Worm (Caenorhabditis elegans) whole organism, young adult: ENCODE results near the gene cdgs-1.

Experiments used
- D2030.7 ChIP-seq: fragments of 200-800 bp; sonication (Bioruptor generic); IDR thresholded peaks from 2 replicates; pipeline ENCODE4 v1.3.6; 2022; ENCODE audit warnings: missing genetic modification reagents, missing genetic modification characterization, missing compliant biosample characterization
- F22D6.2 ChIP-seq: sonication (generic microtip); optimal IDR thresholded peaks from 2 replicates; lab custom pipeline; 2016; ENCODE audit warnings: mild to moderate bottlenecking, missing genetic modification characterization, missing compliant biosample characterization
- F33H1.4 ChIP-seq: fragments of 200-800 bp; sonication (Bioruptor generic); IDR thresholded peaks from 2 replicates; pipeline ENCODE4 v1.3.6; 2022; ENCODE audit warnings: missing genetic modification reagents, missing genetic modification characterization, missing compliant biosample characterization
- F49E8.2 ChIP-seq: sonication (generic microtip); optimal IDR thresholded peaks from 3 replicates; lab custom pipeline; 2017; ENCODE audit warnings: missing genetic modification characterization, mild to moderate bottlenecking, missing compliant biosample characterization, antibody characterized with exemption, moderate library complexity; ENCODE audit not compliant: insufficient read depth
- K12H6.12 ChIP-seq: fragments of 200-800 bp; sonication (Bioruptor generic); optimal IDR thresholded peaks from 2 replicates; lab custom pipeline; 2018; ENCODE audit warnings: mild to moderate bottlenecking, missing genetic modification characterization, missing compliant biosample characterization
- Y53F4B.3 ChIP-seq: fragments of 200-800 bp; sonication (Bioruptor generic); IDR thresholded peaks from 2 replicates; pipeline ENCODE4 v1.3.6; 2022; ENCODE audit warnings: missing genetic modification reagents, missing genetic modification characterization, missing compliant biosample characterization
- Y67H2A.10 ChIP-seq: fragments of 200-800 bp; sonication (Bioruptor generic); conservative IDR thresholded peaks from 2 replicates; pipeline ENCODE4 v1.3.6; 2022; ENCODE audit warnings: missing genetic modification reagents, missing genetic modification characterization, missing compliant biosample characterization
- ZK185.1 ChIP-seq: sonication (generic microtip); optimal IDR thresholded peaks from 2 replicates; lab custom pipeline; 2016; ENCODE audit warnings: mild to moderate bottlenecking, missing genetic modification characterization, missing compliant biosample characterization; ENCODE audit not compliant: poor library complexity, severe bottlenecking
- ama-1 ChIP-seq, 3 experiments: fragments of 150-350 bp in 1 of 3; sonication (generic microtip) in 2 of 3; optimal IDR thresholded peaks; 2 replicates each; lab custom pipeline; 2014 to 2018; ENCODE audit warnings: missing biosample characterization in 2 of 3, missing genetic modification characterization in 2 of 3, missing genetic modification reagents in 2 of 3
- aptf-2 ChIP-seq: fragments of 200-800 bp; sonication (Bioruptor generic); conservative IDR thresholded peaks from 2 replicates; pipeline ENCODE4 v1.3.6; 2022; ENCODE audit warnings: missing genetic modification reagents, missing genetic modification characterization, missing compliant biosample characterization
- athp-1 ChIP-seq: sonication (generic microtip); optimal IDR thresholded peaks from 2 replicates; lab custom pipeline; 2017; ENCODE audit warnings: mild to moderate bottlenecking, missing genetic modification characterization, missing compliant biosample characterization
- attf-3 ChIP-seq: fragments of 200-800 bp; sonication (Bioruptor generic); conservative IDR thresholded peaks from 2 replicates; pipeline ENCODE4 v1.3.6; 2022; ENCODE audit warnings: missing genetic modification reagents, missing genetic modification characterization, missing compliant biosample characterization
- ceh-27 ChIP-seq: fragments of 200-800 bp; sonication (Bioruptor generic); optimal IDR thresholded peaks from 2 replicates; lab custom pipeline; 2018; ENCODE audit warnings: mild to moderate bottlenecking, missing genetic modification characterization, moderate library complexity, missing compliant biosample characterization
- ceh-58 ChIP-seq: fragments of 200-800 bp; sonication (Bioruptor generic); IDR thresholded peaks from 2 replicates; pipeline ENCODE4 v1.3.6; 2022; ENCODE audit warnings: missing genetic modification characterization, missing compliant biosample characterization
- egrh-3 ChIP-seq: fragments of 200-800 bp; sonication (Bioruptor generic); IDR thresholded peaks from 2 replicates; pipeline ENCODE4 v1.3.6; 2022; ENCODE audit warnings: missing genetic modification reagents, missing genetic modification characterization, missing compliant biosample characterization
- ets-4 ChIP-seq: fragments of 200-800 bp; sonication (Bioruptor generic); optimal IDR thresholded peaks from 2 replicates; lab custom pipeline; 2018; ENCODE audit warnings: mild to moderate bottlenecking, missing genetic modification characterization, missing compliant biosample characterization
- lin-54 ChIP-seq: fragments of 200-800 bp; sonication (Bioruptor generic); optimal IDR thresholded peaks from 2 replicates; lab custom pipeline; 2018; ENCODE audit warnings: mild to moderate bottlenecking, missing genetic modification characterization, missing compliant biosample characterization
- lir-1 ChIP-seq: fragments of 200-800 bp; sonication (Bioruptor generic); conservative IDR thresholded peaks from 2 replicates; pipeline ENCODE4 v1.3.6; 2022; ENCODE audit warnings: missing genetic modification reagents, missing genetic modification characterization, missing compliant biosample characterization
- lsl-1 ChIP-seq: fragments of 200-800 bp; sonication (Bioruptor generic); optimal IDR thresholded peaks from 2 replicates; lab custom pipeline; 2018; ENCODE audit warnings: mild to moderate bottlenecking, missing genetic modification characterization, moderate library complexity, missing compliant biosample characterization
- lsy-27 ChIP-seq: sonication (generic microtip); optimal IDR thresholded peaks from 2 replicates; lab custom pipeline; 2017; ENCODE audit warnings: missing genetic modification characterization, mild to moderate bottlenecking, missing compliant biosample characterization, antibody characterized with exemption, missing genotype, borderline replicate concordance; ENCODE audit not compliant: insufficient read depth
- madf-6 ChIP-seq: fragments of 200-800 bp; sonication (Bioruptor generic); IDR thresholded peaks from 2 replicates; pipeline ENCODE4 v1.3.6; 2022; ENCODE audit warnings: missing genetic modification reagents, missing genetic modification characterization, missing compliant biosample characterization
- madf-8 ChIP-seq: fragments of 200-800 bp; sonication (Bioruptor generic); conservative IDR thresholded peaks from 2 replicates; pipeline ENCODE4 v1.3.6; 2022; ENCODE audit warnings: missing genetic modification reagents, missing genetic modification characterization, missing compliant biosample characterization
- nfyb-1 ChIP-seq: fragments of 200-800 bp; sonication (Bioruptor generic); IDR thresholded peaks from 2 replicates; pipeline ENCODE4 v1.3.6; 2022; ENCODE audit warnings: missing genetic modification reagents, missing genetic modification characterization, missing compliant biosample characterization
- nhr-120 ChIP-seq: fragments of 200-800 bp; sonication (Bioruptor generic); IDR thresholded peaks from 2 replicates; pipeline ENCODE4 v1.3.6; 2022; ENCODE audit warnings: missing genetic modification characterization, missing compliant biosample characterization
- snpc-1.3 ChIP-seq: sonication (generic microtip); optimal IDR thresholded peaks from 2 replicates; lab custom pipeline; 2017; ENCODE audit warnings: missing genetic modification characterization, mild to moderate bottlenecking, missing compliant biosample characterization, antibody characterized with exemption, moderate library complexity, missing genotype, missing genetic modification reagents; ENCODE audit not compliant: insufficient read depth
- snpc-3.4 ChIP-seq: sonication (generic microtip); optimal IDR thresholded peaks from 2 replicates; lab custom pipeline; 2017; ENCODE audit warnings: missing genetic modification characterization, mild to moderate bottlenecking, missing compliant biosample characterization, antibody characterized with exemption, moderate library complexity, missing genotype, missing genetic modification reagents
- snpc-4 ChIP-seq, 5 experiments: fragments of 150-350 bp in 1 of 5; sonication (generic microtip) in 4 of 5; optimal IDR thresholded peaks; 2 replicates each; lab custom pipeline; 2014 to 2018; ENCODE audit warnings: missing genetic modification characterization in 5 of 5, missing biosample characterization in 3 of 5, antibody characterized with exemption in 2 of 5, mild to moderate bottlenecking in 2 of 5, missing compliant biosample characterization in 2 of 5, missing genotype in 2 of 5, moderate library complexity in 2 of 5, missing genetic modification reagents in 1 of 5
- tlf-1 ChIP-seq: fragments of 200-800 bp; sonication (Bioruptor generic); optimal IDR thresholded peaks from 2 replicates; lab custom pipeline; 2018; ENCODE audit warnings: mild to moderate bottlenecking, missing genetic modification characterization, missing compliant biosample characterization
- unc-62 ChIP-seq: fragments of 150-350 bp; optimal IDR thresholded peaks from 2 replicates; lab custom pipeline; 2014; ENCODE audit warnings: missing biosample characterization, missing genetic modification reagents, missing genetic modification characterization
- xnd-1 ChIP-seq: sonication (generic microtip); optimal IDR thresholded peaks from 2 replicates; lab custom pipeline; 2016; ENCODE audit warnings: missing genotype, missing genetic modification reagents, missing genetic modification characterization, missing compliant biosample characterization
- ztf-25 ChIP-seq: fragments of 200-800 bp; sonication (Bioruptor generic); IDR thresholded peaks from 2 replicates; pipeline ENCODE4 v1.3.6; 2022; ENCODE audit warnings: missing genetic modification reagents, missing genetic modification characterization, missing compliant biosample characterization
- ztf-3 ChIP-seq: fragments of 200-800 bp; sonication (Bioruptor generic); optimal IDR thresholded peaks from 2 replicates; lab custom pipeline; 2018; ENCODE audit warnings: mild to moderate bottlenecking, missing genetic modification characterization, missing compliant biosample characterization

Gene cdgs-1

ce11 chrIV:7770162-7770561 lies 45.4 kb downstream of the cdgs-1 start, which contains the start of gene rdl-1:
Gene rdl-1, minus strand, starts transcription at chrIV:7770262.
- TF ChIP-seq nhr-120 (GFP tag; lab: Robert Waterston, UW) (no peak), lsl-1 (GFP tag; lab: Kevin White, UChicago) (peak; percentile 38)
- TF ChIP-seq, all 124 proteins: peak for 1

ce11 chrIV:7764319-7764718 lies 51.2 kb downstream of the cdgs-1 start:
- TF ChIP-seq ets-4 (GFP tag; lab: Kevin White, UChicago) (no peak), snpc-4 (GFP tag; optimal IDR thresholded peaks at IDR 0.05; lab: Kevin White, UChicago) (no peak), snpc-4 (tag; optimal IDR thresholded peaks at IDR 0.05; lab: Kevin White, UChicago) (peak in 2 of 4 experiments; percentile 24 to 25), F33H1.4 (GFP tag; lab: Robert Waterston, UW) (peak; percentile 93), snpc-1.3 (tag; lab: Kevin White, UChicago) (peak; percentile 28), madf-8 (GFP tag; lab: Robert Waterston, UW) (peak; percentile 58), egrh-3 (GFP tag; lab: Robert Waterston, UW) (no peak), lin-54 (GFP tag; lab: Kevin White, UChicago) (peak; percentile 63), unc-62 (GFP tag; lab: Kevin White, UChicago) (no peak), xnd-1 (peak; percentile 91), madf-6 (GFP tag; lab: Robert Waterston, UW) (peak; percentile 92), ztf-25 (GFP tag; lab: Robert Waterston, UW) (no peak), F49E8.2 (tag; lab: Kevin White, UChicago) (peak; percentile 39), lsl-1 (GFP tag; lab: Kevin White, UChicago) (peak; percentile 93), snpc-3.4 (peak; percentile 3), D2030.7 (0 out of 2 replicates have a peak, but pooled peaks have one; percentile 17)

DNA sequence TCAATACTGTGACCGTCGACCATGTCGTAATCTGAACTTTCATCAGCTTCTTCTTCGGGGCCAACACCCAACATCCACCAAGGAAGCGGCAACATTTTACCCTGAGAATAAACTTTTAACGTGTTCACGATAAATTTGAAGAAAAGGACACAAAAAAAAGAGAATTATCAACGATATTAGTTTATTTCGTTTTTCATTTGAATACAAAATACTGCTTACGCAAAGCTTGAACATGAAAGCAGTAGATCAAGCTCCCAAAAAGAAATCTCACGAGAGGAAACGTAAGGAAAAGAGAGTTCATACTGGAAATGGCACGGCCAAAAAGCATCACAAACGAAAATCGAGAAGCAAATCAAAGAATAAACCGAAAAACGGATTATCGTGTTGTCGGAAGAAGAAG lies 51.8 kb downstream of the cdgs-1 start, which contains the start of the genes C46A5.6 and C46A5.1:
Gene C46A5.6 (minus strand): TSS at position 101 of the 400 bp plus-strand sequence.
Gene C46A5.1 (plus strand): TSS at position 184 of the 400 bp plus-strand sequence.
- TF ChIP-seq ztf-3 (GFP tag; lab: Kevin White, UChicago) (no peak), Y67H2A.10 (GFP tag; lab: Robert Waterston, UW) (no peak), ama-1 (optimal IDR thresholded peaks at IDR 0.05; lab: Kevin White, UChicago) (no peak), ama-1 (GFP tag; optimal IDR thresholded peaks at IDR 0.05; lab: Kevin White, UChicago) (no peak), tlf-1 (GFP tag; lab: Kevin White, UChicago) (no peak), ceh-58 (GFP tag; lab: Robert Waterston, UW) (no peak), madf-8 (GFP tag; lab: Robert Waterston, UW) (no peak), snpc-4 (GFP tag; optimal IDR thresholded peaks at IDR 0.05; lab: Kevin White, UChicago) (no peak), snpc-4 (tag; optimal IDR thresholded peaks at IDR 0.05; lab: Kevin White, UChicago) (no peak), nfyb-1 (GFP tag; lab: Robert Waterston, UW) (no peak), attf-3 (GFP tag; lab: Robert Waterston, UW) (no peak), K12H6.12 (tag; lab: Kevin White, UChicago) (no peak), F22D6.2 (tag; lab: Kevin White, UChicago) (no peak), snpc-1.3 (tag; lab: Kevin White, UChicago) (no peak), lsy-27 (no peak), aptf-2 (GFP tag; lab: Robert Waterston, UW) (no peak), lir-1 (GFP tag; lab: Robert Waterston, UW) (no peak), athp-1 (no peak), ceh-27 (GFP tag; lab: Kevin White, UChicago) (no peak), ZK185.1 (no peak), Y53F4B.3 (GFP tag; lab: Robert Waterston, UW) (no peak)
- TF ChIP-seq, all 124 proteins: peak for 0
